3 worm cellular contexts compared by ENCODE assay signal in the genomic region with DNA sequence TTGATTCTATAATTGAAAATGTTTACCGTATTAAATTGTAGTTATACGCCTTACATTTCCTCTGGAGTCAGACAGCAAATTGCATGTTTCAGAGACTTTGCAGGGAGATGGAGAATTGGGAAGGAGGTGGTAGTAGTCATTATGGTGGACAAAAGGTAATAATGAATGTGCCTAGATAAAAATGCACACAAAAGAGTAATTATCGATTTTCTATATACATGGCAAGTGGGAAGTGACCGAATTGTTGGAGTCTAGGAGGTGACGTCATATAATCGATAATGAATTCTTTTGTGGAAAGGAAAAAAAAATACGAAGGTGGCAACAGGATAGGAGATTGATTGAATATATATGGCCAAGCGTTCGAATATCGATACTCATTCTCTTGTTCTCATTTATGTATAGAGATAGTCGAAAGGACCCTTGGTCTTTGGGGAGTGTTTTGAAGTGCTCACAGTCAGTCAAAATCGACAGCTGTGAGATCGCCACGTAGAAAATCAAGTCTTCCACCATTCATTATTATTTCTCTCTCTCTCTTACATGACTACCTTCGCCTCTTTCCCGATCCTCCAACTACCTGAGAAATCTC.
TF ChIP-seq lines count a peak whose summit lies in the region.

Gene fbxb-63, minus strand, starts transcription at position 142 of the 586 bp plus-strand sequence.
Gene fbxb-61, plus strand, starts transcription at position 536 of the 586 bp plus-strand sequence.

TF ChIP-seq in whole organism, L4 larva, 104 proteins besides CTCF, POLR2A, EP300 and RAD21:
- no peak for TF ChIP-seq spr-3 (GFP tag; optimal IDR thresholded peaks at IDR 0.05; lab: Kevin White, UChicago)
- no peak for TF ChIP-seq zip-2 (tag; optimal IDR thresholded peaks at IDR 0.05; lab: Kevin White, UChicago)
- peak; percentile 58 for TF ChIP-seq aha-1 (tag; lab: Kevin White, UChicago)
- TF ChIP-seq saeg-2 (GFP tag; IDR thresholded peaks at IDR 0.05; lab: Robert Waterston, UW) = no peak
- no peak for TF ChIP-seq unc-39 (tag; optimal IDR thresholded peaks at IDR 0.05; lab: Kevin White, UChicago)
- TF ChIP-seq lsy-2 (tag; optimal IDR thresholded peaks at IDR 0.05; lab: Kevin White, UChicago) = no peak
- TF ChIP-seq ceh-28 (tag; optimal IDR thresholded peaks at IDR 0.05; lab: Kevin White, UChicago) = peak; percentile 25
- TF ChIP-seq lin-13 (GFP tag; optimal IDR thresholded peaks at IDR 0.05; lab: Kevin White, UChicago) = no peak
- TF ChIP-seq R02D3.7 (tag; optimal IDR thresholded peaks at IDR 0.05; lab: Kevin White, UChicago) = no peak
- no peak for TF ChIP-seq egl-27 (tag; optimal IDR thresholded peaks at IDR 0.05; lab: Kevin White, UChicago)
- TF ChIP-seq D1046.2 (GFP tag; IDR thresholded peaks at IDR 0.05; lab: Robert Waterston, UW) = no peak

TF ChIP-seq in whole organism, midembryonic, 9 proteins besides CTCF, POLR2A, EP300 and RAD21:
- peak; percentile 63; the same call in 1 of the 2 replicates for TF ChIP-seq T22C8.4 (GFP tag; IDR thresholded peaks at IDR 0.05; lab: Robert Waterston, UW)
- no peak for TF ChIP-seq tab-1 (GFP tag; IDR thresholded peaks at IDR 0.05; lab: Robert Waterston, UW)

TF ChIP-seq in whole organism, mixed stage, embryonic, 35 proteins besides CTCF, POLR2A, EP300 and RAD21:
- TF ChIP-seq nhr-2 (tag; optimal IDR thresholded peaks at IDR 0.05; lab: Kevin White, UChicago) (no peak), ceh-39 (tag; optimal IDR thresholded peaks at IDR 0.05; lab: Kevin White, UChicago) (peak; percentile 53)
